Worm (Caenorhabditis elegans): ENCODE data around the gene C33D9.8.

DNA sequence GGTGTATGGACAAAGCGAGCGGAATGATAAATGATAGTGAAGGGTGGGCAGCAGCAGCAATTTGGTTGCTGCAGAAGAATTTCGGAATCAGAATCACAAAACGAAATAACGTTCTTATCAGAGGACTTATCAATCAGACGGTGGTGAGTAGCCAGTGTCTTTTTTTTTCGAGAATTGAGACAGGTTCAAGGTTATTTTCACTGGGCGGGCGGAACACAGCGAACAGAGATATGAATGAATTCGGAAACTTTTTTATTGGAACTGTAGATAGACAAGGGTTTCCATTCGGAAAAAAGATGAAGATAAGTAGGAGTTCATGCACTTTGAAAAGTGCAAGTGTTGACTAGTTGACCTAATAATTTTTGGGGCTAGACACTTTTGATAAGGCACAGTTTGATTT lies 6.7 kb upstream of the C33D9.8 start:
- TF ChIP-seq ama-1 (optimal IDR thresholded peaks at IDR 0.05) (no peak), egl-27 (tag; optimal IDR thresholded peaks at IDR 0.05) (no peak), ces-1 (GFP tag; optimal IDR thresholded peaks at IDR 0.05) (no peak), snpc-4 (tag; optimal IDR thresholded peaks at IDR 0.05) (no peak), unc-39 (tag; optimal IDR thresholded peaks at IDR 0.05) (no peak)
